Fruit fly (Drosophila melanogaster): ENCODE measurements around the gene CG14200.

DNA sequence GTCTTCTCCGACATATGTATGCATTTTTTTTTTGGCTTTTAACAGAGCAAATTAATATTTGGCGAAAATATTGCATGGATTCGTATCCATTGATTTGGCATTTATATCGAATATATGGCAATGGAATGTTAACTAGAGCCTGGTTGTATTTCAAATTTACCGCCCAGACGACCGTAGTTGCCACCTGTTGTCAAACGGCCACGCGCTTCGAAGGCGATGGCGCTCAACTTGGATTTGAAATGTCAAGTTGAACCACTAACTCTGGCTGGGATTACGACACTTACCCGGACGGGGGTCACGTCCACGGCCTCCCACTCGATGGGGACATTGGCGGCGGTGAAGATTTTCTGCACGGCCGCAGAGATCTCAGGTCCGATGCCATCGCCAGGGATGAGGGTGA, 25.1 kb downstream of the CG14200 start:
- TF ChIP-seq Smox (GFP tag; optimal IDR thresholded peaks at IDR 0.05) (no peak), eg (GFP tag; IDR thresholded peaks at IDR 0.05) (no peak), CG6792 (GFP tag; optimal IDR thresholded peaks at IDR 0.05) (no peak), CG32006 (GFP tag; optimal IDR thresholded peaks at IDR 0.05) (no peak), fd59A (GFP tag; optimal IDR thresholded peaks at IDR 0.05) (no peak), achi (GFP tag; optimal IDR thresholded peaks at IDR 0.05) (no peak), CG6854 (GFP tag; optimal IDR thresholded peaks at IDR 0.05) (no peak), dac (GFP tag; optimal IDR thresholded peaks at IDR 0.05) (no peak), Hr4 (GFP tag; optimal IDR thresholded peaks at IDR 0.05) (no peak)

All from whole organism, prepupa.